Worm (Caenorhabditis elegans): ENCODE results near the gene nspc-13.
A peak's percentile ranks its signal among the peaks of the same experiment; 100 is the strongest.

Gene nspc-13

ce11 chrX:12393786-12394308, 36.6 kb downstream of the nspc-13 start, which contains the start of gene F17E5.2:
Gene F17E5.2, plus strand, starts transcription at chrX:12394258.
- TF ChIP-seq pag-3 (tag; optimal IDR thresholded peaks at IDR 0.05; ENCODE audit: borderline replicate concordance) = no peak
- TF ChIP-seq ceh-30 (tag; optimal IDR thresholded peaks at IDR 0.05) = peak; percentile 94
- TF ChIP-seq elt-4 (tag; optimal IDR thresholded peaks at IDR 0.05) = no peak
- no peak for TF ChIP-seq ttx-3 (tag; optimal IDR thresholded peaks at IDR 0.05)
- TF ChIP-seq ceh-34 (tag; optimal IDR thresholded peaks at IDR 0.05) = peak; percentile 77
- no peak for TF ChIP-seq madf-2 (tag; optimal IDR thresholded peaks at IDR 0.05)
- no peak for TF ChIP-seq che-1 (tag; optimal IDR thresholded peaks at IDR 0.05)
- no peak for TF ChIP-seq ceh-14 (tag; optimal IDR thresholded peaks at IDR 0.05)
- no peak for TF ChIP-seq ceh-9 (tag; optimal IDR thresholded peaks at IDR 0.05)
- TF ChIP-seq eyg-1 (tag; optimal IDR thresholded peaks at IDR 0.05) = no peak
- peak; percentile 77 for TF ChIP-seq ceh-31 (tag; optimal IDR thresholded peaks at IDR 0.05)
- TF ChIP-seq fkh-10 (GFP tag; optimal IDR thresholded peaks at IDR 0.05) = no peak
- no peak for TF ChIP-seq ama-1 (optimal IDR thresholded peaks at IDR 0.05)
- TF ChIP-seq Y22D7AL.16 (tag; optimal IDR thresholded peaks at IDR 0.05) = no peak
- no peak for TF ChIP-seq K02D7.2 (tag; optimal IDR thresholded peaks at IDR 0.05)
- no peak for TF ChIP-seq lim-6 (tag; optimal IDR thresholded peaks at IDR 0.05)
- TF ChIP-seq C08G9.2 (tag; optimal IDR thresholded peaks at IDR 0.05) = peak; percentile 9
- TF ChIP-seq hlh-15 (tag; optimal IDR thresholded peaks at IDR 0.05) = no peak
- TF ChIP-seq nhr-11 (tag; optimal IDR thresholded peaks at IDR 0.05) = no peak
- TF ChIP-seq T23F11.4 (GFP tag; optimal IDR thresholded peaks at IDR 0.05) = no peak
- no peak for TF ChIP-seq lin-11 (tag; optimal IDR thresholded peaks at IDR 0.05)
- peak; percentile 18 for TF ChIP-seq pat-9 (tag; optimal IDR thresholded peaks at IDR 0.05)
- TF ChIP-seq C38D4.7 (GFP tag; optimal IDR thresholded peaks at IDR 0.05) = no peak
- no peak for TF ChIP-seq fax-1 (tag; optimal IDR thresholded peaks at IDR 0.05)
- TF ChIP-seq elt-2 (tag; optimal IDR thresholded peaks at IDR 0.05) = peak; percentile 10
- TF ChIP-seq ceh-22 (tag; optimal IDR thresholded peaks at IDR 0.05) = no peak
- TF ChIP-seq ceh-45 (GFP tag; IDR thresholded peaks at IDR 0.05) = no peak
- TF ChIP-seq dve-1 (tag; optimal IDR thresholded peaks at IDR 0.05) = no peak
- no peak for TF ChIP-seq ahr-1 (tag; optimal IDR thresholded peaks at IDR 0.05)
- TF ChIP-seq pqm-1 (tag; optimal IDR thresholded peaks at IDR 0.05) = no peak
- peak; percentile 83 for TF ChIP-seq unc-42 (tag; optimal IDR thresholded peaks at IDR 0.05)
- TF ChIP-seq hlh-30 (tag; optimal IDR thresholded peaks at IDR 0.05; ENCODE audit: insufficient read depth) = peak; percentile 32
- no peak for TF ChIP-seq fkh-6 (tag; optimal IDR thresholded peaks at IDR 0.05)
- TF ChIP-seq gmeb-2 (tag; optimal IDR thresholded peaks at IDR 0.05) = no peak
- TF ChIP-seq hlh-6 (tag; optimal IDR thresholded peaks at IDR 0.05) = no peak
- TF ChIP-seq sox-4 (tag; optimal IDR thresholded peaks at IDR 0.05) = no peak
- TF ChIP-seq unc-3 (GFP tag; conservative IDR thresholded peaks at IDR 0.05) = no peak; the same call in 1 of the 2 replicates
- no peak for TF ChIP-seq unc-3 (tag; optimal IDR thresholded peaks at IDR 0.05)
- no peak for TF ChIP-seq ceh-24 (tag; optimal IDR thresholded peaks at IDR 0.05)
- peak; percentile 83 for TF ChIP-seq sdc-2 (tag; optimal IDR thresholded peaks at IDR 0.05)
- TF ChIP-seq mec-3 (tag; optimal IDR thresholded peaks at IDR 0.05; ENCODE audit: borderline replicate concordance) = no peak
- TF ChIP-seq ztf-16 (tag; optimal IDR thresholded peaks at IDR 0.05) = no peak
- TF ChIP-seq npax-4 (tag; optimal IDR thresholded peaks at IDR 0.05) = no peak
- TF ChIP-seq sox-2 (GFP tag; IDR thresholded peaks at IDR 0.05) = no peak
- TF ChIP-seq pax-1 (tag; optimal IDR thresholded peaks at IDR 0.05) = no peak
- TF ChIP-seq ceh-19 (GFP tag; optimal IDR thresholded peaks at IDR 0.05) = no peak
- TF ChIP-seq K09A11.1 (tag; optimal IDR thresholded peaks at IDR 0.05; ENCODE audit: insufficient read depth) = no peak
- no peak for TF ChIP-seq dmd-4 (tag; optimal IDR thresholded peaks at IDR 0.05; ENCODE audit: borderline replicate concordance)
- TF ChIP-seq pros-1 (tag; optimal IDR thresholded peaks at IDR 0.05) = peak; percentile 78
- TF ChIP-seq hlh-8 (tag; optimal IDR thresholded peaks at IDR 0.05) = peak; percentile 70
- TF ChIP-seq unc-86 (tag; optimal IDR thresholded peaks at IDR 0.05) = no peak
- TF ChIP-seq unc-55 (GFP tag; optimal IDR thresholded peaks at IDR 0.05) = peak; percentile 71
- TF ChIP-seq ceh-6 (GFP tag; optimal IDR thresholded peaks at IDR 0.05) = peak; percentile 20
- TF ChIP-seq F13H6.1 (tag; optimal IDR thresholded peaks at IDR 0.05) = peak; percentile 12

All from whole organism, late embryonic.